Fruit fly (Drosophila melanogaster): ENCODE data around the gene aln.

DNA sequence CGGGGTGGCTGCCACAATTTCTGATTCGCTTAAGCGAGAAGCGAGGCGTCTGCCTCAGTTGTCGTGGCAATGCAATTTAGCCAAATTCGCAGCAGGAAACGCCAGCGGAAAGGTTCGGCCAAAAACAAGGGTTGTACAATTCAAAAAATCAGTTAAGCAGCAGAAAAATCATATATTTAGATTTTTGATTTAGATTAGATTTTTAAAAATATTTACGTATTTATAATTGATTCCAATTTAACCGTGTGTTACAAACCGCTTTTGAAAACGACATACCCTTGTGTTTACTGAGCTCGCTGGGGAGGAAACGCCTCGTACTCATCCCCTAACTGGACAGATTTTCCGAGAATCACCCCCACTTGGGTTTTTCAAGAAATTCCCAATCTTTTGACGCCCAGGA lies 49.7 kb downstream of the aln start:
- no peak for TF ChIP-seq CG13204 (GFP tag; optimal IDR thresholded peaks at IDR 0.05)
- TF ChIP-seq CG4496 (GFP tag; IDR thresholded peaks at IDR 0.05) = no peak
- TF ChIP-seq CG15710 (tag; optimal IDR thresholded peaks at IDR 0.05) = no peak
- TF ChIP-seq fd96Ca (GFP tag; IDR thresholded peaks at IDR 0.05) = no peak
- TF ChIP-seq Ets98B (GFP tag; IDR thresholded peaks at IDR 0.05) = no peak
- TF ChIP-seq CG14655 (GFP tag; optimal IDR thresholded peaks at IDR 0.05) = no peak

Measured in whole organism, pupa.